Worm (Caenorhabditis elegans) whole organism, early embryonic: ENCODE results near the gene chin-1.

Experiments used
- ama-1 ChIP-seq: fragments of 150-350 bp; optimal IDR thresholded peaks from 2 replicates; lab custom pipeline; 2014
- pes-1 ChIP-seq: fragments of 200-800 bp; sonication (Bioruptor generic); IDR thresholded peaks from 2 replicates; pipeline ENCODE4 v1.3.6; 2022; ENCODE audit warnings: missing genetic modification reagents, missing genetic modification characterization, missing compliant biosample characterization
- tra-4 ChIP-seq: sonication (generic microtip); optimal IDR thresholded peaks from 2 replicates; lab custom pipeline; 2017; ENCODE audit warnings: missing genetic modification characterization, missing compliant biosample characterization

DNA sequence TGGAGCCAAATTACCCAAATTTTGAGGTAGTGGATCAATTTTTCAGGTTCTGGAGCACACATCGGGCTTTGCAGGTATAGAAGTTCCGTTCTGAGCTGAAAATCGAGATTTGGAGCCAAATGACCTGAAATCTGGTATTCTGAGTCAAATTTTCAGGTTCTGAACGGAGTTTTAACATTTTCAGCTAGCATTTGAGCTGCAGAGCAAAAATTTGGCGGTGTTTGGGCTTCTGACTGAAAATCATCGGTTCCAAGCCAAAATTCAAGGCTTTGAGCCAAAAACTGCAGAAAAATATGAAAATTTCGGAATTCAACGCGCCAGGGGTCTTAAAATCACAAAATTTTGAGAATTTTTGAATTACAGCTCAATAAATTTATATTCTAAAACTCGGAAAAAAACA, 6.0 kb downstream of the chin-1 start, which contains the start of the genes clc-26 and E_BE45912.2:
- TF ChIP-seq pes-1, result no peak
- TF ChIP-seq tra-4 (tag; lab: Kevin White, UChicago), result no peak
- TF ChIP-seq ama-1 (lab: Kevin White, UChicago), result no peak
